Worm (Caenorhabditis elegans) whole organism, L3 larva: ENCODE data around the gene clec-170.
A peak's percentile ranks its signal among the peaks of the same experiment; 100 is the strongest.

ENCODE experiments used
- elt-3 ChIP-seq, 3 experiments: fragments of 150-350 bp in 1 of 3; sonication (generic microtip) in 2 of 3; optimal IDR thresholded peaks; 2 replicates in 2 of 3; 4 replicates in 1 of 3; lab custom pipeline; 2014 to 2017; ENCODE audit warnings: missing biosample characterization in 3 of 3, missing genetic modification characterization in 3 of 3
- hmg-11 ChIP-seq: sonication (generic microtip); optimal IDR thresholded peaks from 2 replicates; lab custom pipeline; 2016; ENCODE audit warnings: missing genetic modification characterization, missing compliant biosample characterization
- nhr-11 ChIP-seq: fragments of 150-350 bp; optimal IDR thresholded peaks from 2 replicates; lab custom pipeline; 2014; ENCODE audit warnings: missing biosample characterization, missing genetic modification characterization
- nhr-25 ChIP-seq: sonication (generic microtip); optimal IDR thresholded peaks from 2 replicates; lab custom pipeline; 2017; ENCODE audit warnings: missing biosample characterization, missing genetic modification characterization
- pha-4 ChIP-seq: fragments of 150-350 bp; optimal IDR thresholded peaks from 2 replicates; lab custom pipeline; 2014; ENCODE audit warnings: missing biosample characterization, missing genetic modification reagents, missing genetic modification characterization
- snpc-4 ChIP-seq: fragments of 150-350 bp; optimal IDR thresholded peaks from 2 replicates; lab custom pipeline; 2014; ENCODE audit warnings: missing biosample characterization, missing genetic modification characterization
- unc-62 ChIP-seq: fragments of 150-350 bp; sonication (generic microtip); optimal IDR thresholded peaks from 4 replicates; lab custom pipeline; 2014; ENCODE audit warnings: missing biosample characterization, missing genetic modification reagents, missing genetic modification characterization

- TF ChIP-seq pha-4 (tag; lab: Kevin White, UChicago): peak; percentile 39
- no peak for TF ChIP-seq unc-62 (GFP tag; lab: Kevin White, UChicago)
- TF ChIP-seq hmg-11 (tag; lab: Kevin White, UChicago): peak; percentile 80
- no peak for TF ChIP-seq nhr-11 (tag; lab: Kevin White, UChicago)
- TF ChIP-seq nhr-25 (tag; lab: Kevin White, UChicago): peak; percentile 14
- TF ChIP-seq elt-3 (tag; optimal IDR thresholded peaks at IDR 0.05; lab: Kevin White, UChicago): no peak
- TF ChIP-seq snpc-4: peak; percentile 15
These were observed 7.9 kb downstream of the clec-170 start, which contains the start of gene C09E9.1 for ce11 chrIV:1274583-1274982.
